Fruit fly (Drosophila melanogaster) whole organism, embryonic: Measurements from ENCODE around the gene Nadsyn.
A peak's percentile ranks its signal among the peaks of the same experiment; 100 is the strongest.

Source experiments
- BEAF-32 ChIP-seq: fragments of 200-800 bp; sonication (Bioruptor generic); optimal IDR thresholded peaks from 3 replicates; lab custom pipeline; 2017; ENCODE audit warnings: missing biosample characterization, missing genetic modification characterization, mild to moderate bottlenecking, moderate library complexity, missing genetic modification reagents
- C15 ChIP-seq: fragments of 200-800 bp; sonication (Bioruptor generic); IDR thresholded peaks from 3 replicates; pipeline ENCODE4 v1.3.6; 2022; ENCODE audit warnings: missing biosample characterization, missing genetic modification characterization
- CG10462 ChIP-seq: fragments of 200-800 bp; sonication (Bioruptor generic); optimal IDR thresholded peaks from 2 replicates; lab custom pipeline; 2016; ENCODE audit warnings: missing biosample characterization, missing genetic modification characterization
- CG11093 ChIP-seq: fragments of 200-800 bp; sonication (Bioruptor generic); IDR thresholded peaks from 3 replicates; pipeline ENCODE4 v1.3.6; 2022; ENCODE audit warnings: missing biosample characterization, missing genetic modification characterization
- CG1233 ChIP-seq: fragments of 200-800 bp; sonication (Bioruptor generic); optimal IDR thresholded peaks from 4 replicates; lab custom pipeline; 2018; ENCODE audit warnings: missing biosample characterization, mild to moderate bottlenecking, missing genetic modification characterization
- CG18476 ChIP-seq: fragments of 200-800 bp; sonication (Bioruptor generic); optimal IDR thresholded peaks from 2 replicates; lab custom pipeline; 2016; ENCODE audit warnings: missing biosample characterization, mild to moderate bottlenecking, missing genetic modification characterization
- CG2889 ChIP-seq: fragments of 200-800 bp; sonication (Bioruptor generic); IDR thresholded peaks from 3 replicates; pipeline ENCODE4 v1.3.6; 2022; ENCODE audit warnings: missing biosample characterization, missing genetic modification characterization
- CG32532 ChIP-seq: fragments of 200-800 bp; sonication (Bioruptor generic); IDR thresholded peaks from 2 replicates; pipeline ENCODE4 v1.3.6; 2022; ENCODE audit warnings: missing biosample characterization, missing genetic modification characterization
- CG32767 ChIP-seq: fragments of 200-800 bp; sonication (Bioruptor generic); IDR thresholded peaks from 2 replicates; pipeline ENCODE4 v1.3.6; 2022; ENCODE audit warnings: missing biosample characterization, missing genetic modification characterization
- CG33557 ChIP-seq: fragments of 200-800 bp; sonication (Bioruptor generic); optimal IDR thresholded peaks from 2 replicates; lab custom pipeline; 2019; ENCODE audit warnings: missing biosample characterization, mild to moderate bottlenecking, missing genetic modification characterization, moderate library complexity
- CG4854 ChIP-seq: fragments of 200-800 bp; sonication (Bioruptor generic); optimal IDR thresholded peaks from 2 replicates; lab custom pipeline; 2016; ENCODE audit warnings: missing biosample characterization, missing genetic modification characterization, inconsistent platforms
- CG6272 ChIP-seq: fragments of 200-800 bp; sonication (Bioruptor generic); IDR thresholded peaks from 2 replicates; pipeline ENCODE4 v1.3.6; 2022; ENCODE audit warnings: missing biosample characterization, missing genetic modification characterization
- CG6654 ChIP-seq: fragments of 200-800 bp; sonication (Bioruptor generic); optimal IDR thresholded peaks from 2 replicates; lab custom pipeline; 2017; ENCODE audit warnings: missing biosample characterization, mild to moderate bottlenecking, missing genetic modification characterization
- CG6854 ChIP-seq: fragments of 200-800 bp; sonication (Bioruptor generic); optimal IDR thresholded peaks from 3 replicates; lab custom pipeline; 2017; ENCODE audit warnings: missing biosample characterization, mild to moderate bottlenecking, missing genetic modification characterization
- CG7372 ChIP-seq: fragments of 200-800 bp; sonication (Bioruptor generic); IDR thresholded peaks from 2 replicates; pipeline ENCODE4 v1.3.6; 2022; ENCODE audit warnings: missing biosample characterization, missing genetic modification characterization
- CG7556 ChIP-seq: fragments of 200-800 bp; sonication (Bioruptor generic); optimal IDR thresholded peaks from 2 replicates; lab custom pipeline; 2017; ENCODE audit warnings: missing biosample characterization, mild to moderate bottlenecking, missing genetic modification characterization
- CG8478 ChIP-seq: fragments of >200 bp; optimal IDR thresholded peaks from 2 replicates; lab custom pipeline; 2018
- CG9727 ChIP-seq: fragments of 200-800 bp; sonication (Bioruptor generic); optimal IDR thresholded peaks from 3 replicates; lab custom pipeline; 2017; ENCODE audit warnings: missing biosample characterization, mild to moderate bottlenecking, missing genetic modification characterization
- CoRest ChIP-seq: fragments of 200-800 bp; sonication (Bioruptor generic); optimal IDR thresholded peaks from 3 replicates; lab custom pipeline; 2018; ENCODE audit warnings: missing biosample characterization, mild to moderate bottlenecking, missing genetic modification characterization, moderate library complexity
- D19A ChIP-seq: fragments of 200-800 bp; optimal IDR thresholded peaks from 3 replicates; lab custom pipeline; 2019; ENCODE audit warnings: missing biosample characterization, mild to moderate bottlenecking, missing genetic modification characterization, moderate library complexity
- Dp ChIP-seq: fragments of 200-800 bp; sonication (Bioruptor generic); optimal IDR thresholded peaks from 2 replicates; lab custom pipeline; 2018; ENCODE audit warnings: missing biosample characterization, mild to moderate bottlenecking, missing genetic modification characterization, moderate library complexity
- Eip74EF ChIP-seq, 2 experiments: fragments of 200-800 bp in 1 of 2; fragments of >200 bp in 1 of 2; sonication (Bioruptor generic) in 1 of 2; optimal IDR thresholded peaks; 2 replicates each; lab custom pipeline; 2017 to 2019; ENCODE audit warnings: missing biosample characterization in 2 of 2, missing genetic modification characterization in 2 of 2, mild to moderate bottlenecking in 1 of 2, moderate library complexity in 1 of 2
- Gsc ChIP-seq: fragments of 200-800 bp; sonication (Bioruptor generic); IDR thresholded peaks from 2 replicates; pipeline ENCODE4 v1.3.6; 2022; ENCODE audit warnings: missing biosample characterization, missing genetic modification characterization
- HLH3B ChIP-seq: fragments of 200-800 bp; sonication (Bioruptor generic); IDR thresholded peaks from 2 replicates; pipeline ENCODE4 v1.3.6; 2022; ENCODE audit warnings: missing biosample characterization, missing genetic modification characterization
- Oli ChIP-seq: fragments of 200-800 bp; sonication (Bioruptor generic); optimal IDR thresholded peaks from 2 replicates; lab custom pipeline; 2018; ENCODE audit warnings: missing biosample characterization, mild to moderate bottlenecking, missing genetic modification characterization, moderate library complexity
- amos ChIP-seq: fragments of 200-800 bp; sonication (Bioruptor generic); IDR thresholded peaks from 2 replicates; pipeline ENCODE4 v1.3.6; 2022; ENCODE audit warnings: missing biosample characterization, missing genetic modification characterization; ENCODE audit not compliant: partially characterized antibody
- cg ChIP-seq: fragments of 200-800 bp; sonication (Bioruptor generic); optimal IDR thresholded peaks from 3 replicates; lab custom pipeline; 2019; ENCODE audit warnings: missing biosample characterization, mild to moderate bottlenecking, missing genetic modification characterization, moderate library complexity
- danr ChIP-seq: fragments of 200-800 bp; sonication (Bioruptor generic); IDR thresholded peaks from 2 replicates; pipeline ENCODE4 v1.3.6; 2022; ENCODE audit warnings: missing biosample characterization, missing genetic modification characterization
- disco-r ChIP-seq: fragments of 200-800 bp; sonication (Bioruptor generic); optimal IDR thresholded peaks from 2 replicates; lab custom pipeline; 2016; ENCODE audit warnings: missing biosample characterization, missing genetic modification characterization
- ems ChIP-seq: fragments of 200-800 bp; sonication (Bioruptor generic); optimal IDR thresholded peaks from 3 replicates; lab custom pipeline; 2016; ENCODE audit warnings: missing biosample characterization, missing genetic modification characterization
- ewg ChIP-seq: fragments of 200-800 bp; sonication (Bioruptor generic); optimal IDR thresholded peaks from 3 replicates; lab custom pipeline; 2017; ENCODE audit warnings: mild to moderate bottlenecking, missing biosample characterization, missing genetic modification reagents, missing genetic modification characterization
- fd102C ChIP-seq: fragments of 200-800 bp; sonication (Bioruptor generic); optimal IDR thresholded peaks from 2 replicates; lab custom pipeline; 2018; ENCODE audit warnings: missing biosample characterization, mild to moderate bottlenecking, missing genetic modification characterization, moderate library complexity
- fd64A ChIP-seq: fragments of 200-800 bp; sonication (Bioruptor generic); optimal IDR thresholded peaks from 3 replicates; lab custom pipeline; 2018; ENCODE audit warnings: missing biosample characterization, mild to moderate bottlenecking, missing genetic modification characterization
- gfzf ChIP-seq: fragments of 200-800 bp; sonication (Bioruptor generic); optimal IDR thresholded peaks from 2 replicates; lab custom pipeline; 2016; ENCODE audit warnings: missing biosample characterization, mild to moderate bottlenecking, missing genetic modification characterization, moderate library complexity
- hbn ChIP-seq: fragments of 200-800 bp; sonication (Bioruptor generic); IDR thresholded peaks from 2 replicates; pipeline ENCODE4 v1.3.6; 2022; ENCODE audit warnings: missing biosample characterization, missing genetic modification characterization; ENCODE audit not compliant: partially characterized antibody
- lov ChIP-seq, 2 experiments: fragments of 200-800 bp in 1 of 2; fragments of >200 bp in 1 of 2; sonication (Bioruptor generic) in 1 of 2; IDR thresholded peaks in 1 of 2; optimal IDR thresholded peaks in 1 of 2; 2 replicates in 1 of 2; 3 replicates in 1 of 2; pipeline versions ENCODE4 v1.3.6 to Lab custom; 2017 to 2022; ENCODE audit warnings: missing biosample characterization in 1 of 2, missing genetic modification characterization in 1 of 2
- nom ChIP-seq: fragments of 200-800 bp; sonication (Bioruptor generic); optimal IDR thresholded peaks from 2 replicates; lab custom pipeline; 2017; ENCODE audit warnings: missing biosample characterization, missing genetic modification characterization, mild to moderate bottlenecking, moderate library complexity, missing genetic modification reagents
- pan ChIP-seq, 4 experiments: fragments of >200 bp in 3 of 4; fragments of 200-800 bp in 1 of 4; sonication (Bioruptor generic) in 1 of 4; optimal IDR thresholded peaks in 3 of 4; IDR thresholded peaks in 1 of 4; 2 replicates each; pipeline versions ENCODE4 v1.3.6 to Lab custom; 2017 to 2022; ENCODE audit warnings: missing biosample characterization in 2 of 4, missing genetic modification characterization in 2 of 4, mixed read lengths in 1 of 4
- pb ChIP-seq: fragments of 200-800 bp; sonication (Bioruptor generic); optimal IDR thresholded peaks from 3 replicates; lab custom pipeline; 2016; ENCODE audit warnings: missing biosample characterization, missing genetic modification characterization
- pnt ChIP-seq: fragments of 200-800 bp; sonication (Bioruptor generic); optimal IDR thresholded peaks from 3 replicates; lab custom pipeline; 2016; ENCODE audit warnings: missing biosample characterization, missing genetic modification characterization
- rib ChIP-seq: fragments of 200-800 bp; sonication (Bioruptor generic); IDR thresholded peaks from 2 replicates; pipeline ENCODE4 v1.3.6; 2022; ENCODE audit warnings: missing biosample characterization, missing genetic modification characterization
- slbo ChIP-seq: fragments of 200-800 bp; sonication (Bioruptor generic); IDR thresholded peaks from 2 replicates; pipeline ENCODE4 v1.3.6; 2022; ENCODE audit warnings: missing biosample characterization, missing genetic modification characterization
- so ChIP-seq: fragments of 200-800 bp; sonication (Bioruptor generic); IDR thresholded peaks from 3 replicates; pipeline ENCODE4 v1.3.6; 2022; ENCODE audit warnings: missing biosample characterization, missing genetic modification characterization
- sr ChIP-seq: fragments of 200-800 bp; sonication (Bioruptor generic); IDR thresholded peaks from 3 replicates; pipeline ENCODE4 v1.3.6; 2022; ENCODE audit warnings: missing biosample characterization, missing genetic modification characterization
- tna ChIP-seq: fragments of 200-800 bp; sonication (Bioruptor generic); IDR thresholded peaks from 2 replicates; pipeline ENCODE4 v1.3.6; 2022; ENCODE audit warnings: missing biosample characterization, missing genetic modification characterization; ENCODE audit not compliant: partially characterized antibody
- unc-4 ChIP-seq: fragments of 200-800 bp; sonication (Bioruptor generic); IDR thresholded peaks from 2 replicates; pipeline ENCODE4 v1.3.6; 2022; ENCODE audit warnings: missing biosample characterization, missing genetic modification characterization; ENCODE audit not compliant: partially characterized antibody
- vfl ChIP-seq: fragments of 200-800 bp; sonication (Bioruptor generic); optimal IDR thresholded peaks from 2 replicates; lab custom pipeline; 2016; ENCODE audit warnings: missing biosample characterization, missing genetic modification characterization

Gene Nadsyn

DNA sequence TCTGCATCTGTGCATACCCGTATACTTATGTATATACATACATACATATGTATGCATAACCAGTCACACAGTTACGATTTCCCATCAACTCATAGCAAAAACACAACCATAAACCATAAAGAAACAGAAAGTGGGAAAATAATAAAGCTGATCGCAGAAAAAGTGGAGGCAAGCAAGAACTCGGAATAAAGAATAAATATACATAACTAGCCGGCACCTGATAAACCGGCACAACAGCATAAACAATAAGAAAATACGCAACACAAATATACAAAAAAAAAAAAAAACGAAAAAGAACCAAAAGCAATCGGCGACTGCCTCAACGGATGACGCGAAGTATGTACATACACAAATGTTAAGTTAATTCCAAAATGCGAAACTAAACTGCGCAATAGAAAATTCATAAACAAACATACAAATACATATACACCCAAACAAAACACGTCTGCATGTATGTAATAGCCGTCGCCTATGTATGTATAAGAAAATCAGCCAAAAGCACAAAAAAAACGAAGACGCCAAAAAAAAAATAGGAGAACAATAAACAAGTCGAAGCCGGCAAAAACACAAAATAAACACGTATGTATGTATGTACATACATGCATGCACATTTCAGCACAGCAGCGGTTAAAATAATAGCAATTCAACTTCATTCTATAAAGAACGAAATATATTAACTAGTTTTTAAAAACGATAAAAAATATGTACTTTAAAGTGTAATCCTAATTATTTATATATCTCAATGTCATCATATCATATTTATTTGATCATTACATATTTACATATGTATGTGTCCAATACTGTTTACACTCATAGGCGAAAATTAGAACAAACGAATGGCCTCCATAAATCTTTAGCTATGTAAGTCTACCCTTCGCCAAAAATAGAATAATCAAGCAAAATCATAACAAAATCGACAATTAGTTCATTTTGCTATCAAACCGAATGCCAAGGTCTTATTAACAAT is 31.1 kb upstream of the Nadsyn start (continued):
- TF ChIP-seq CG1233 (GFP tag; lab: Kevin White, UChicago) (peak; percentile 29), cg (GFP tag; lab: Kevin White, UChicago) (peak; percentile 33), fd102C (GFP tag; lab: Kevin White, UChicago) (no peak), CG2889 (GFP tag; lab: Robert Waterston, UW) (0 out of 3 replicates have a peak, but pooled peaks have one; percentile 39), CG33557 (GFP tag; lab: Kevin White, UChicago) (no peak), vfl (no peak), lov (optimal IDR thresholded peaks at IDR 0.05; lab: Kevin White, UChicago) (no peak), lov (GFP tag; IDR thresholded peaks at IDR 0.05; lab: Robert Waterston, UW) (no peak), danr (no peak), CG10462 (GFP tag; lab: Kevin White, UChicago) (no peak), sr (no peak), HLH3B (GFP tag; lab: Robert Waterston, UW) (peak; percentile 78), CG32767 (GFP tag; lab: Robert Waterston, UW) (peak; percentile 48), Gsc (no peak), disco-r (GFP tag; lab: Kevin White, UChicago) (no peak), Dp (GFP tag; lab: Kevin White, UChicago) (no peak), CG9727 (GFP tag; lab: Kevin White, UChicago) (peak; percentile 81), pnt (GFP tag; lab: Kevin White, UChicago) (no peak), CG18476 (GFP tag; lab: Kevin White, UChicago) (peak; percentile 41), hbn (no peak), BEAF-32 (GFP tag; lab: Kevin White, UChicago) (no peak), CG32532 (GFP tag; lab: Robert Waterston, UW) (peak; percentile 87), Oli (tag; lab: Kevin White, UChicago) (peak; percentile 74), C15 (GFP tag; lab: Robert Waterston, UW) (0 out of 3 replicates have a peak, but pooled peaks have one; percentile 7), slbo (peak; percentile 85), so (GFP tag; lab: Robert Waterston, UW) (peak; percentile 61; the same call in 1 of the 3 replicates), amos (GFP tag; lab: Robert Waterston, UW) (no peak), D19A (tag; lab: Kevin White, UChicago) (peak; percentile 60), CG6854 (GFP tag; lab: Kevin White, UChicago) (peak; percentile 63), nom (GFP tag; lab: Kevin White, UChicago) (peak; percentile 75), rib (GFP tag; lab: Robert Waterston, UW) (peak; percentile 59), ems (GFP tag; lab: Kevin White, UChicago) (no peak), CG11093 (GFP tag; lab: Robert Waterston, UW) (peak; percentile 47; the same call in 1 of the 3 replicates), CG8478 (lab: Kevin White, UChicago) (no peak), ewg (GFP tag; lab: Kevin White, UChicago) (no peak), CG6654 (GFP tag; lab: Kevin White, UChicago) (no peak), CG7372 (peak; percentile 66), CG6272 (GFP tag; lab: Robert Waterston, UW) (no peak), pb (GFP tag; lab: Kevin White, UChicago) (no peak), Eip74EF (GFP tag; optimal IDR thresholded peaks at IDR 0.05; lab: Kevin White, UChicago) (peak in 1 of 2 experiments; percentile 65), fd64A (GFP tag; lab: Kevin White, UChicago) (no peak), CG4854 (GFP tag; lab: Kevin White, UChicago) (peak; percentile 12), pan (optimal IDR thresholded peaks at IDR 0.05; lab: Kevin White, UChicago) (no peak), pan (GFP tag; optimal IDR thresholded peaks at IDR 0.05 in 1 of 2, IDR thresholded peaks at IDR 0.05 in 1 of 2) (peak in 1 of 2 experiments; percentile 86), tna (GFP tag; lab: Robert Waterston, UW) (no peak), gfzf (GFP tag; lab: Kevin White, UChicago) (no peak), unc-4 (no peak), CG7556 (GFP tag; lab: Kevin White, UChicago) (peak; percentile 86), CoRest (tag; lab: Kevin White, UChicago) (peak; percentile 80)
